Fruit fly (Drosophila melanogaster): ENCODE results near the gene CG13930.

- no peak for TF ChIP-seq CG11617 (GFP tag; optimal IDR thresholded peaks at IDR 0.05)
- no peak for TF ChIP-seq pad (GFP tag; optimal IDR thresholded peaks at IDR 0.05)
- TF ChIP-seq CG5204 (GFP tag; optimal IDR thresholded peaks at IDR 0.05), result no peak
- TF ChIP-seq cnc (optimal IDR thresholded peaks at IDR 0.05), result no peak
- TF ChIP-seq cic (GFP tag; optimal IDR thresholded peaks at IDR 0.05), result no peak
- TF ChIP-seq Mnt (GFP tag; optimal IDR thresholded peaks at IDR 0.05), result no peak
- TF ChIP-seq ovo (GFP tag; optimal IDR thresholded peaks at IDR 0.05), result no peak
- no peak for TF ChIP-seq CG33017 (tag; optimal IDR thresholded peaks at IDR 0.05)
Measured at dm6 chr3L:1710562-1710961, 38.0 kb upstream of the CG13930 start.
